Worm (Caenorhabditis elegans): Measurements from ENCODE around the gene F57B9.3.

F57B9.3 gene

ce11 chrIII:6991465-6991864, 51.8 kb downstream of the F57B9.3 start:
- peak; percentile 30 for TF ChIP-seq elt-2 (tag; optimal IDR thresholded peaks at IDR 0.05)
- TF ChIP-seq nhr-11 (tag; optimal IDR thresholded peaks at IDR 0.05) = no peak
